Worm (Caenorhabditis elegans) whole organism, young adult: ENCODE data around the gene ZK563.7.

ENCODE experiments used
- F37B4.10 ChIP-seq: fragments of 200-800 bp; sonication (Bioruptor generic); IDR thresholded peaks from 2 replicates; pipeline ENCODE4 v1.3.6; 2022; ENCODE audit warnings: missing genetic modification characterization, missing compliant biosample characterization
- K11D2.4 ChIP-seq: fragments of 200-800 bp; sonication (Bioruptor generic); IDR thresholded peaks from 2 replicates; pipeline ENCODE4 v1.3.6; 2022; ENCODE audit warnings: missing genetic modification reagents, missing genetic modification characterization, missing compliant biosample characterization
- Y56A3A.18 ChIP-seq: fragments of 200-800 bp; sonication (Bioruptor generic); IDR thresholded peaks from 2 replicates; pipeline ENCODE4 v1.3.6; 2022; ENCODE audit warnings: missing genetic modification reagents, missing genetic modification characterization, missing compliant biosample characterization
- dpff-1 ChIP-seq: sonication (generic microtip); optimal IDR thresholded peaks from 2 replicates; lab custom pipeline; 2017; ENCODE audit warnings: mild to moderate bottlenecking, missing genetic modification characterization, missing compliant biosample characterization
- fkh-3 ChIP-seq: sonication (generic microtip); optimal IDR thresholded peaks from 2 replicates; lab custom pipeline; 2016; ENCODE audit warnings: mild to moderate bottlenecking, missing genetic modification characterization, missing compliant biosample characterization
- let-607 ChIP-seq, 2 experiments: fragments of 200-800 bp in 1 of 2; sonication (Bioruptor generic) in 1 of 2; sonication (generic microtip) in 1 of 2; optimal IDR thresholded peaks; 2 replicates each; lab custom pipeline; 2016 to 2018; ENCODE audit warnings: mild to moderate bottlenecking in 2 of 2, missing compliant biosample characterization in 2 of 2, missing genetic modification characterization in 2 of 2, moderate library complexity in 2 of 2, missing genotype in 1 of 2
- mes-4 ChIP-seq: sonication (generic microtip); optimal IDR thresholded peaks from 2 replicates; lab custom pipeline; 2016; ENCODE audit warnings: missing genotype, missing genetic modification characterization, missing compliant biosample characterization
- mxl-1 ChIP-seq: sonication (generic microtip); optimal IDR thresholded peaks from 2 replicates; lab custom pipeline; 2016; ENCODE audit warnings: missing genetic modification characterization, missing compliant biosample characterization
- unc-130 ChIP-seq: sonication (generic microtip); optimal IDR thresholded peaks from 2 replicates; lab custom pipeline; 2016; ENCODE audit warnings: missing genetic modification reagents, missing genetic modification characterization, missing compliant biosample characterization
- ztf-25 ChIP-seq: fragments of 200-800 bp; sonication (Bioruptor generic); IDR thresholded peaks from 2 replicates; pipeline ENCODE4 v1.3.6; 2022; ENCODE audit warnings: missing genetic modification reagents, missing genetic modification characterization, missing compliant biosample characterization

Gene ZK563.7

ce11 chrX:3429122-3429521 lies 48.9 kb downstream of the ZK563.7 start (continued):
- TF ChIP-seq mxl-1 (tag; lab: Kevin White, UChicago) (no peak), dpff-1 (tag; lab: Kevin White, UChicago) (no peak)

ce11 chrX:3430020-3430419 lies 49.8 kb downstream of the ZK563.7 start, which contains the start of gene ZK813.4:
Gene ZK813.4 (minus strand): TSS chrX:3430120.
- TF ChIP-seq fkh-3 (no peak), let-607 (tag; optimal IDR thresholded peaks at IDR 0.05; lab: Kevin White, UChicago) (no peak), unc-130 (no peak), F37B4.10 (GFP tag; lab: Robert Waterston, UW) (no peak), Y56A3A.18 (no peak), ztf-25 (GFP tag; lab: Robert Waterston, UW) (no peak), K11D2.4 (GFP tag; lab: Robert Waterston, UW) (no peak), mes-4 (tag; lab: Kevin White, UChicago) (no peak)
